Worm (Caenorhabditis elegans) whole organism, L1 larva: ENCODE results near the gene piki-1.

Experiments
- alr-1 ChIP-seq: fragments of 200-800 bp; sonication (Bioruptor generic); optimal IDR thresholded peaks from 2 replicates; lab custom pipeline; 2018; ENCODE audit warnings: borderline replicate concordance, mild to moderate bottlenecking, missing genetic modification characterization, missing compliant biosample characterization
- dsc-1 ChIP-seq: sonication (generic microtip); optimal IDR thresholded peaks from 2 replicates; lab custom pipeline; 2016; ENCODE audit warnings: mild to moderate bottlenecking, missing genetic modification characterization, missing compliant biosample characterization
- fkh-8 ChIP-seq: sonication (generic microtip); optimal IDR thresholded peaks from 2 replicates; lab custom pipeline; 2016; ENCODE audit warnings: mild to moderate bottlenecking, missing genetic modification characterization, missing compliant biosample characterization
- isw-1 ChIP-seq: fragments of 200-800 bp; sonication (Bioruptor generic); IDR thresholded peaks from 2 replicates; pipeline ENCODE4 v1.3.6; 2022; ENCODE audit warnings: missing genetic modification characterization, missing compliant biosample characterization
- lin-14 ChIP-seq: fragments of 200-800 bp; sonication (Bioruptor generic); optimal IDR thresholded peaks from 2 replicates; lab custom pipeline; 2018; ENCODE audit warnings: mild to moderate bottlenecking, missing genetic modification characterization, moderate library complexity, missing compliant biosample characterization
- mab-9 ChIP-seq: fragments of 200-800 bp; sonication (Bioruptor generic); IDR thresholded peaks from 2 replicates; pipeline ENCODE4 v1.3.6; 2022; ENCODE audit warnings: missing genetic modification reagents, missing genetic modification characterization, missing compliant biosample characterization
- unc-86 ChIP-seq: sonication (generic microtip); optimal IDR thresholded peaks from 2 replicates; lab custom pipeline; 2016; ENCODE audit warnings: missing genetic modification characterization, missing compliant biosample characterization
- ztf-11 ChIP-seq, 2 experiments: sonication (generic microtip); optimal IDR thresholded peaks; 2 replicates each; lab custom pipeline; 2016 to 2017; ENCODE audit warnings: missing genetic modification characterization in 2 of 2, missing biosample characterization in 1 of 2, missing compliant biosample characterization in 1 of 2

ce11 chrX:15229174-15229573 is 17.0 kb downstream of the piki-1 start:
- TF ChIP-seq ztf-11 (tag; optimal IDR thresholded peaks at IDR 0.05; lab: Kevin White, UChicago), result no peak
- no peak for TF ChIP-seq lin-14 (GFP tag; lab: Kevin White, UChicago)
- TF ChIP-seq fkh-8, result no peak
- no peak for TF ChIP-seq alr-1 (tag; lab: Kevin White, UChicago)
- no peak for TF ChIP-seq isw-1
- TF ChIP-seq dsc-1 (tag; lab: Kevin White, UChicago), result no peak
- TF ChIP-seq unc-86 (tag; lab: Kevin White, UChicago), result no peak
- no peak for TF ChIP-seq mab-9
